Worm (Caenorhabditis elegans): ENCODE measurements around the gene fbxb-17.

DNA sequence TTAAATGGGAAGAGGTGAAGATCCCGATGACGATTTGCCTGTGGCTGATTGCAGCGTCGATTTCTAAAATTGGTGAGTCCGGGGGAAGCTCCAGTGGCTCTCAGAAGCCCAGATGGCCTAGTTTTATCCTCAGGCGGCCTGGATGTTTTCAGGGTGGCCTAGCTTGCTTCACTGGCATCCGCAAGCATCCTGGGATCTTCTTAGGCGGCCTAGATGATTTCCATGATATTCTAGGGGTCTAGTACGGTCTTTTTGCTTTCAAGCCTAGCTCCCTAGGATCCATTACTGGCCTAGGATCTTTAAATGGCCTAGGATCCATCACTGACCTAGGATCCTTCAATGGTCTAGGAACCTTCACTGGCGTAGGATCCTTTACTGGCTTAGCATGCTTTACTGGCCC is 5.2 kb upstream of the fbxb-17 start:
- TF ChIP-seq tab-1 (GFP tag; IDR thresholded peaks at IDR 0.05) (no peak), ref-1 (GFP tag; conservative IDR thresholded peaks at IDR 0.05) (no peak), ztf-23 (GFP tag; IDR thresholded peaks at IDR 0.05) (no peak), T22C8.4 (GFP tag; IDR thresholded peaks at IDR 0.05) (no peak)
